Fruit fly (Drosophila melanogaster) whole organism, embryonic: ENCODE results near the gene CG31777.

ENCODE experiments used
- Atf6 ChIP-seq: fragments of 200-800 bp; sonication (Bioruptor generic); IDR thresholded peaks from 2 replicates; pipeline ENCODE4 v1.3.6; 2022; ENCODE audit warnings: missing biosample characterization, missing genetic modification characterization
- B-H1 ChIP-seq: fragments of 200-800 bp; sonication (Bioruptor generic); IDR thresholded peaks from 3 replicates; pipeline ENCODE4 v1.3.6; 2022; ENCODE audit warnings: missing biosample characterization, missing genetic modification characterization
- Bgb ChIP-seq: fragments of 200-800 bp; sonication (Bioruptor generic); IDR thresholded peaks from 2 replicates; pipeline ENCODE4 v1.3.6; 2022; ENCODE audit warnings: missing biosample characterization, missing genetic modification characterization; ENCODE audit not compliant: partially characterized antibody
- C15 ChIP-seq: fragments of 200-800 bp; sonication (Bioruptor generic); IDR thresholded peaks from 3 replicates; pipeline ENCODE4 v1.3.6; 2022; ENCODE audit warnings: missing biosample characterization, missing genetic modification characterization
- CG10321 ChIP-seq: fragments of 200-800 bp; sonication (Bioruptor generic); IDR thresholded peaks from 2 replicates; pipeline ENCODE4 v1.3.6; 2022; ENCODE audit warnings: missing biosample characterization, missing genetic modification characterization
- CG10431 ChIP-seq: fragments of 200-800 bp; sonication (Bioruptor generic); optimal IDR thresholded peaks from 3 replicates; lab custom pipeline; 2018; ENCODE audit warnings: missing biosample characterization, mild to moderate bottlenecking, missing genetic modification characterization
- CG10654 ChIP-seq: fragments of 200-800 bp; sonication (Bioruptor generic); optimal IDR thresholded peaks from 2 replicates; lab custom pipeline; 2016; ENCODE audit warnings: missing biosample characterization, missing genetic modification characterization
- CG11398 ChIP-seq: fragments of 200-800 bp; sonication (Bioruptor generic); optimal IDR thresholded peaks from 2 replicates; lab custom pipeline; 2016; ENCODE audit warnings: missing biosample characterization, missing genetic modification characterization
- CG15479 ChIP-seq: fragments of 200-800 bp; sonication (Bioruptor generic); optimal IDR thresholded peaks from 3 replicates; lab custom pipeline; 2019; ENCODE audit warnings: missing biosample characterization, mild to moderate bottlenecking, missing genetic modification characterization, moderate library complexity
- CG1832 ChIP-seq: fragments of 200-800 bp; sonication (Bioruptor generic); optimal IDR thresholded peaks from 2 replicates; lab custom pipeline; 2017; ENCODE audit warnings: missing biosample characterization, mild to moderate bottlenecking, missing genetic modification characterization, inconsistent platforms
- CG2889 ChIP-seq: fragments of 200-800 bp; sonication (Bioruptor generic); IDR thresholded peaks from 3 replicates; pipeline ENCODE4 v1.3.6; 2022; ENCODE audit warnings: missing biosample characterization, missing genetic modification characterization
- CG32532 ChIP-seq: fragments of 200-800 bp; sonication (Bioruptor generic); IDR thresholded peaks from 2 replicates; pipeline ENCODE4 v1.3.6; 2022; ENCODE audit warnings: missing biosample characterization, missing genetic modification characterization
- CG33557 ChIP-seq: fragments of 200-800 bp; sonication (Bioruptor generic); optimal IDR thresholded peaks from 2 replicates; lab custom pipeline; 2019; ENCODE audit warnings: missing biosample characterization, mild to moderate bottlenecking, missing genetic modification characterization, moderate library complexity
- CG4404 ChIP-seq: fragments of 200-800 bp; sonication (Bioruptor generic); IDR thresholded peaks from 2 replicates; pipeline ENCODE4 v1.3.6; 2022; ENCODE audit warnings: missing biosample characterization, missing genetic modification characterization
- CG7271 ChIP-seq: fragments of 200-800 bp; sonication (Bioruptor generic); optimal IDR thresholded peaks from 2 replicates; lab custom pipeline; 2018; ENCODE audit warnings: missing biosample characterization, mild to moderate bottlenecking, missing genetic modification characterization, moderate library complexity
- CG8290 ChIP-seq, 3 experiments: fragments of 200-800 bp; sonication (Bioruptor generic); optimal IDR thresholded peaks; 2 replicates each; lab custom pipeline; 2016 to 2019; ENCODE audit warnings: missing biosample characterization in 3 of 3, missing genetic modification characterization in 3 of 3, mild to moderate bottlenecking in 2 of 3, moderate library complexity in 1 of 3
- CTCF ChIP-seq: fragments of 200-800 bp; sonication (Bioruptor generic); optimal IDR thresholded peaks from 2 replicates; lab custom pipeline; 2017; ENCODE audit warnings: missing biosample characterization, mild to moderate bottlenecking, missing genetic modification characterization, moderate library complexity
- CoRest ChIP-seq: fragments of 200-800 bp; sonication (Bioruptor generic); optimal IDR thresholded peaks from 3 replicates; lab custom pipeline; 2018; ENCODE audit warnings: missing biosample characterization, mild to moderate bottlenecking, missing genetic modification characterization, moderate library complexity
- Dip2 ChIP-seq: fragments of 200-800 bp; sonication (Bioruptor generic); IDR thresholded peaks from 2 replicates; pipeline ENCODE4 v1.3.6; 2022; ENCODE audit warnings: missing biosample characterization, missing genetic modification characterization
- Fer2 ChIP-seq: fragments of 200-800 bp; sonication (Bioruptor generic); optimal IDR thresholded peaks from 2 replicates; lab custom pipeline; 2018; ENCODE audit warnings: missing biosample characterization, mild to moderate bottlenecking, missing genetic modification characterization, moderate library complexity
- HLHmδ ChIP-seq: fragments of 200-800 bp; sonication (Bioruptor generic); optimal IDR thresholded peaks from 2 replicates; lab custom pipeline; 2018; ENCODE audit warnings: missing biosample characterization, mild to moderate bottlenecking, missing genetic modification characterization, moderate library complexity
- Hand ChIP-seq: fragments of 200-800 bp; sonication (Bioruptor generic); optimal IDR thresholded peaks from 2 replicates; lab custom pipeline; 2017; ENCODE audit warnings: mild to moderate bottlenecking, missing biosample characterization, missing genetic modification reagents, missing genetic modification characterization
- Hmr ChIP-seq: fragments of 200-800 bp; sonication (Bioruptor generic); optimal IDR thresholded peaks from 3 replicates; lab custom pipeline; 2017; ENCODE audit warnings: mild to moderate bottlenecking, missing biosample characterization, missing genetic modification reagents, missing genetic modification characterization
- Hsf ChIP-seq: fragments of 200-800 bp; sonication (Bioruptor generic); optimal IDR thresholded peaks from 3 replicates; lab custom pipeline; 2016; ENCODE audit warnings: missing biosample characterization, missing genetic modification characterization
- Max ChIP-seq: fragments of 200-800 bp; sonication (Bioruptor generic); optimal IDR thresholded peaks from 2 replicates; lab custom pipeline; 2016; ENCODE audit warnings: missing biosample characterization, mild to moderate bottlenecking, missing genetic modification characterization
- NC2β ChIP-seq: fragments of 200-800 bp; sonication (Bioruptor generic); optimal IDR thresholded peaks from 2 replicates; lab custom pipeline; 2016; ENCODE audit warnings: missing biosample characterization, missing genetic modification characterization
- Nf-YA ChIP-seq: fragments of 200-800 bp; sonication (Bioruptor generic); IDR thresholded peaks from 2 replicates; pipeline ENCODE4 v1.3.6; 2022; ENCODE audit warnings: missing biosample characterization, missing genetic modification characterization
- Nf-YB ChIP-seq: fragments of 200-800 bp; sonication (Bioruptor generic); optimal IDR thresholded peaks from 3 replicates; lab custom pipeline; 2019; ENCODE audit warnings: missing biosample characterization, mild to moderate bottlenecking, missing genetic modification characterization, moderate library complexity
- Nf-YC ChIP-seq: fragments of 200-800 bp; optimal IDR thresholded peaks from 3 replicates; lab custom pipeline; 2019; ENCODE audit warnings: missing biosample characterization, mild to moderate bottlenecking, missing genetic modification characterization, moderate library complexity
- amos ChIP-seq: fragments of 200-800 bp; sonication (Bioruptor generic); IDR thresholded peaks from 2 replicates; pipeline ENCODE4 v1.3.6; 2022; ENCODE audit warnings: missing biosample characterization, missing genetic modification characterization; ENCODE audit not compliant: partially characterized antibody
- ato ChIP-seq: fragments of 200-800 bp; sonication (Bioruptor generic); IDR thresholded peaks from 2 replicates; pipeline ENCODE4 v1.3.6; 2022; ENCODE audit warnings: missing biosample characterization, missing genetic modification characterization; ENCODE audit not compliant: partially characterized antibody
- chinmo ChIP-seq: fragments of 200-800 bp; sonication (Bioruptor generic); IDR thresholded peaks from 4 replicates; pipeline ENCODE4 v1.3.6; 2022; ENCODE audit warnings: missing biosample characterization, missing genetic modification characterization; ENCODE audit not compliant: partially characterized antibody
- crol ChIP-seq: fragments of 200-800 bp; sonication (Bioruptor generic); IDR thresholded peaks from 2 replicates; pipeline ENCODE4 v1.3.6; 2022; ENCODE audit warnings: missing biosample characterization, missing genetic modification characterization
- dmrt99B ChIP-seq: fragments of 200-800 bp; sonication (Bioruptor generic); optimal IDR thresholded peaks from 2 replicates; lab custom pipeline; 2018; ENCODE audit warnings: missing biosample characterization, mild to moderate bottlenecking, missing genetic modification characterization, moderate library complexity
- ewg ChIP-seq: fragments of 200-800 bp; sonication (Bioruptor generic); optimal IDR thresholded peaks from 3 replicates; lab custom pipeline; 2017; ENCODE audit warnings: mild to moderate bottlenecking, missing biosample characterization, missing genetic modification reagents, missing genetic modification characterization
- gro ChIP-seq: fragments of 200-800 bp; sonication (Bioruptor generic); optimal IDR thresholded peaks from 2 replicates; lab custom pipeline; 2016; ENCODE audit warnings: missing biosample characterization, missing genetic modification characterization
- gt ChIP-seq: fragments of 200-800 bp; sonication (Bioruptor generic); IDR thresholded peaks from 2 replicates; pipeline ENCODE4 v1.3.6; 2022; ENCODE audit warnings: missing biosample characterization, missing genetic modification characterization
- nerfin-1 ChIP-seq: fragments of 200-800 bp; sonication (Bioruptor generic); optimal IDR thresholded peaks from 3 replicates; lab custom pipeline; 2019; ENCODE audit warnings: missing biosample characterization, mild to moderate bottlenecking, missing genetic modification characterization, moderate library complexity
- nerfin-2 ChIP-seq: fragments of 200-800 bp; sonication (Bioruptor generic); IDR thresholded peaks from 2 replicates; pipeline ENCODE4 v1.3.6; 2022; ENCODE audit warnings: missing biosample characterization, missing genetic modification characterization; ENCODE audit not compliant: partially characterized antibody
- nmo ChIP-seq: fragments of 200-800 bp; sonication (Bioruptor generic); optimal IDR thresholded peaks from 2 replicates; lab custom pipeline; 2018; ENCODE audit warnings: missing biosample characterization, mild to moderate bottlenecking, missing genetic modification characterization, moderate library complexity
- phol ChIP-seq: fragments of 200-800 bp; sonication (Bioruptor generic); optimal IDR thresholded peaks from 3 replicates; lab custom pipeline; 2018; ENCODE audit warnings: missing biosample characterization, mild to moderate bottlenecking, missing genetic modification characterization, moderate library complexity
- pros ChIP-seq: fragments of 200-800 bp; sonication (Bioruptor generic); optimal IDR thresholded peaks from 3 replicates; lab custom pipeline; 2019; ENCODE audit warnings: missing biosample characterization, mild to moderate bottlenecking, missing genetic modification characterization, moderate library complexity
- scrt ChIP-seq: fragments of 200-800 bp; sonication (Bioruptor generic); optimal IDR thresholded peaks from 2 replicates; lab custom pipeline; 2018; ENCODE audit warnings: missing biosample characterization, mild to moderate bottlenecking, missing genetic modification characterization, moderate library complexity
- slp2 ChIP-seq: fragments of 200-800 bp; sonication (Bioruptor generic); optimal IDR thresholded peaks from 2 replicates; lab custom pipeline; 2016; ENCODE audit warnings: missing biosample characterization, missing genetic modification characterization
- sna ChIP-seq: fragments of 200-800 bp; sonication (Bioruptor generic); IDR thresholded peaks from 2 replicates; pipeline ENCODE4 v1.3.6; 2022; ENCODE audit warnings: missing biosample characterization, missing genetic modification characterization; ENCODE audit not compliant: partially characterized antibody
- sqz ChIP-seq: fragments of 200-800 bp; sonication (Bioruptor generic); optimal IDR thresholded peaks from 3 replicates; lab custom pipeline; 2018; ENCODE audit warnings: missing biosample characterization, mild to moderate bottlenecking, missing genetic modification characterization
- ssp ChIP-seq: fragments of 200-800 bp; sonication (Bioruptor generic); IDR thresholded peaks from 2 replicates; pipeline ENCODE4 v1.3.6; 2022; ENCODE audit warnings: missing biosample characterization, missing genetic modification characterization
- unc-4 ChIP-seq: fragments of 200-800 bp; sonication (Bioruptor generic); IDR thresholded peaks from 2 replicates; pipeline ENCODE4 v1.3.6; 2022; ENCODE audit warnings: missing biosample characterization, missing genetic modification characterization; ENCODE audit not compliant: partially characterized antibody
- zf30C ChIP-seq: fragments of 200-800 bp; sonication (Bioruptor generic); optimal IDR thresholded peaks from 3 replicates; lab custom pipeline; 2018; ENCODE audit warnings: missing biosample characterization, mild to moderate bottlenecking, missing genetic modification characterization

CG31777 gene

dm6 chr2L:3662307-3662795, 44.5 kb downstream of the CG31777 start, which contains the start of gene Drgx:
Gene Drgx (plus strand): TSS chr2L:3662745.
- TF ChIP-seq nerfin-1 (tag; lab: Kevin White, UChicago) (peak; percentile 64), nerfin-2 (GFP tag; lab: Robert Waterston, UW) (peak; percentile 17; the same call in 1 of the 2 replicates), CG2889 (GFP tag; lab: Robert Waterston, UW) (no peak), ato (0 out of 2 replicates have a peak, but pooled peaks have one; percentile 12), amos (GFP tag; lab: Robert Waterston, UW) (no peak; the same call in 1 of the 2 replicates), CG32532 (GFP tag; lab: Robert Waterston, UW) (no peak), ewg (peak; percentile 97), CoRest (tag; lab: Kevin White, UChicago) (peak; percentile 6), CG7271 (tag; lab: Kevin White, UChicago) (no peak), crol (GFP tag; lab: Robert Waterston, UW) (peak; percentile 94), Hand (GFP tag; lab: Kevin White, UChicago) (no peak), CG10431 (GFP tag; lab: Kevin White, UChicago) (no peak), CG10654 (GFP tag; lab: Kevin White, UChicago) (no peak), ssp (GFP tag; lab: Robert Waterston, UW) (no peak), pros (GFP tag; lab: Kevin White, UChicago) (peak; percentile 66), sqz (no peak), Atf6 (no peak), Hsf (no peak), CG15479 (peak; percentile 24), Nf-YA (GFP tag; lab: Robert Waterston, UW) (peak; percentile 92), Hmr (GFP tag; lab: Kevin White, UChicago) (no peak), NC2β (GFP tag; lab: Kevin White, UChicago) (no peak), CG11398 (GFP tag; lab: Kevin White, UChicago) (no peak), Max (GFP tag; lab: Kevin White, UChicago) (no peak), Nf-YB (GFP tag; lab: Kevin White, UChicago) (peak; percentile 98), phol (tag; lab: Kevin White, UChicago) (peak; percentile 9), Nf-YC (tag; lab: Kevin White, UChicago) (peak; percentile 98), C15 (GFP tag; lab: Robert Waterston, UW) (no peak), nmo (peak; percentile 9), B-H1 (GFP tag; lab: Robert Waterston, UW) (no peak), scrt (GFP tag; lab: Kevin White, UChicago) (no peak), chinmo (GFP tag; lab: Robert Waterston, UW) (peak; percentile 58; the same call in 1 of the 4 replicates), HLHmδ (GFP tag; lab: Kevin White, UChicago) (no peak), CG4404 (no peak), zf30C (GFP tag; lab: Kevin White, UChicago) (no peak), CG33557 (GFP tag; lab: Kevin White, UChicago) (no peak), gt (no peak), slp2 (GFP tag; lab: Kevin White, UChicago) (no peak), unc-4 (GFP tag; lab: Robert Waterston, UW) (0 out of 2 replicates have a peak, but pooled peaks have one; percentile 14), Fer2 (no peak), CG1832 (peak; percentile 93), sna (GFP tag; lab: Robert Waterston, UW) (no peak), CG8290 (GFP tag; optimal IDR thresholded peaks at IDR 0.05; lab: Kevin White, UChicago) (no peak), CG8290 (tag; optimal IDR thresholded peaks at IDR 0.05; lab: Kevin White, UChicago) (no peak), CG10321 (GFP tag; lab: Robert Waterston, UW) (peak; percentile 93), dmrt99B (tag; lab: Kevin White, UChicago) (no peak), CTCF (GFP tag; lab: Kevin White, UChicago) (peak; percentile 14), gro (GFP tag; lab: Kevin White, UChicago) (no peak), Bgb (GFP tag; lab: Robert Waterston, UW) (peak; percentile 13; the same call in 1 of the 2 replicates), Dip2 (GFP tag; lab: Robert Waterston, UW) (no peak)
